Worm (Caenorhabditis elegans) whole organism, L2 larva: ENCODE results near the gene math-33.

ENCODE experiments used
- R02D3.7 ChIP-seq: fragments of 150-350 bp; optimal IDR thresholded peaks from 2 replicates; lab custom pipeline; 2014; ENCODE audit warnings: missing biosample characterization, missing genetic modification characterization
- alr-1 ChIP-seq: fragments of 150-350 bp; optimal IDR thresholded peaks from 2 replicates; lab custom pipeline; 2014; ENCODE audit warnings: missing biosample characterization, missing genetic modification characterization
- aly-2 ChIP-seq: fragments of 150-350 bp; optimal IDR thresholded peaks from 2 replicates; lab custom pipeline; 2014; ENCODE audit warnings: missing biosample characterization, missing genetic modification characterization
- lin-11 ChIP-seq: fragments of 150-350 bp; sonication (generic microtip); optimal IDR thresholded peaks from 2 replicates; lab custom pipeline; 2014; ENCODE audit warnings: missing biosample characterization, missing genetic modification characterization, inconsistent platforms, mixed read lengths
- lin-13 ChIP-seq: fragments of 150-350 bp; optimal IDR thresholded peaks from 2 replicates; lab custom pipeline; 2014; ENCODE audit warnings: missing biosample characterization, missing genetic modification reagents, missing genetic modification characterization
- lin-39 ChIP-seq: fragments of 150-350 bp; optimal IDR thresholded peaks from 2 replicates; lab custom pipeline; 2014; ENCODE audit warnings: missing biosample characterization, missing genetic modification reagents, missing genetic modification characterization
- nhr-10 ChIP-seq: sonication (generic microtip); optimal IDR thresholded peaks from 2 replicates; lab custom pipeline; 2017; ENCODE audit warnings: missing biosample characterization, missing genetic modification characterization

DNA sequence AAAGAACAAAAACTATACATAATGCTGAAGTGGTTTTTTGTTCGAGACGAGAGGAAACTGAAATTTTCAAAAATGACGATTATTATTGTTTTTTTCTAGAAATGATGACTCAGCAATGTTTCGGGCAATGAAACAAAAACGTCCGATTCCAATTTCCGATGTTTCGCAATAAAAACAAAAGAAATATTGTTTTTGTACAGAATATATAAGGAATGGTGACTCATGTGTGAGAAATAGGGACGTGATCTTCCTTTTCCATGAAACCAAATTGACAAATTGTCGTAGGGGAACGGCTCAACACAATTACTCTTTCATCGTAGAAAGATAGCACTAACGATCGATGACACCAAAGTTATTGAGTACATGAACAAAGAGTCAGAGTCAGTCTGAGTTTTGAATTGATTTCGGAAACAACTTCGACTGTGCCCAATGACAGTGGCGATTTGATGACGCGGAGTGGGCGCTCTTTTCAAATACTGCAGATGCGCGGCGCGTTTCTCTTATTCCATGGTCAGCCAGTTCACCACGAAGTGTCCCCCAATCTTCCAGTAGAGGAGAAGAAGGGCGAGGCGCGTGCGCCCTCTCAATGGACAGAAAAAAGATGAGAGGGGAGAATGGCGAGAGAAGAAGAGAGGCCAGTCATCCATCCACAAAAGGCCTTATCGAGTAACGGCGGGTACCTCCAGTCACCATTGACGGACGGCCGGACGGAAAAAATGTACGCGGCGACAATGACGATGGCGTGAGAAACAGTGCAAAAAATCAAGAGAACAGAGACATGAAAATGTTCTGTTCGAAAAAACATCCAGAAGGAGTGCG lies 38.3 kb upstream of the math-33 start:
- no peak for TF ChIP-seq lin-39 (tag; lab: Kevin White, UChicago)
- TF ChIP-seq lin-11 (tag; lab: Kevin White, UChicago) = no peak
- TF ChIP-seq nhr-10 (tag; lab: Kevin White, UChicago) = no peak
- no peak for TF ChIP-seq alr-1 (tag; lab: Kevin White, UChicago)
- TF ChIP-seq aly-2 (tag; lab: Kevin White, UChicago) = no peak
- no peak for TF ChIP-seq lin-13 (GFP tag; lab: Kevin White, UChicago)
- no peak for TF ChIP-seq R02D3.7 (tag; lab: Kevin White, UChicago)
